Worm (Caenorhabditis elegans) whole organism, L1 larva: ENCODE results near the gene nspb-3.
"Not testable (repeated sequence)": the region's sequence is repeated elsewhere in the genome, so short reads cannot be mapped to it uniquely, and the experiment has no call there.

Experiments
- C04F5.9 ChIP-seq: sonication (generic microtip); optimal IDR thresholded peaks from 2 replicates; lab custom pipeline; 2016; ENCODE audit warnings: missing genetic modification characterization, missing compliant biosample characterization
- C16A3.4 ChIP-seq: fragments of 150-350 bp; optimal IDR thresholded peaks from 2 replicates; lab custom pipeline; 2014; ENCODE audit warnings: missing biosample characterization, missing genetic modification characterization
- F16B12.6 ChIP-seq: fragments of 150-350 bp; optimal IDR thresholded peaks from 2 replicates; lab custom pipeline; 2014; ENCODE audit warnings: missing biosample characterization, missing genetic modification characterization
- ceh-82 ChIP-seq, 3 experiments: fragments of 150-350 bp in 1 of 3; sonication (generic microtip) in 2 of 3; optimal IDR thresholded peaks; 2 replicates each; lab custom pipeline; 2014 to 2017; ENCODE audit warnings: missing biosample characterization in 3 of 3, missing genetic modification characterization in 3 of 3
- ces-1 ChIP-seq: fragments of 150-350 bp; optimal IDR thresholded peaks from 2 replicates; lab custom pipeline; 2014; ENCODE audit warnings: missing biosample characterization, missing genetic modification reagents, missing genetic modification characterization
- dpl-1 ChIP-seq, 3 experiments: fragments of 150-350 bp in 2 of 3; sonication (generic microtip) in 1 of 3; optimal IDR thresholded peaks; 2 replicates each; lab custom pipeline; 2014 to 2017; ENCODE audit warnings: missing biosample characterization in 3 of 3, missing genetic modification characterization in 3 of 3, missing genetic modification reagents in 3 of 3
- efl-1 ChIP-seq, 4 experiments: fragments of 150-350 bp; optimal IDR thresholded peaks in 3 of 4; peaks in 1 of 4; 1 replicate in 1 of 4; 2 replicates in 3 of 4; lab custom pipeline; 2014; ENCODE audit warnings: missing biosample characterization in 2 of 4, missing genetic modification characterization in 2 of 4, missing genetic modification reagents in 2 of 4
- egl-27 ChIP-seq, 2 experiments: fragments of 150-350 bp in 1 of 2; sonication (generic microtip); optimal IDR thresholded peaks; 3 replicates each; lab custom pipeline; 2017 to 2018; ENCODE audit warnings: missing biosample characterization in 2 of 2, missing genetic modification characterization in 2 of 2, missing genetic modification reagents in 2 of 2
- elt-2 ChIP-seq: sonication (generic microtip); optimal IDR thresholded peaks from 2 replicates; lab custom pipeline; 2016; ENCODE audit warnings: missing genetic modification characterization, mild to moderate bottlenecking, inconsistent platforms, missing compliant biosample characterization, missing genetic modification reagents
- elt-3 ChIP-seq, 6 experiments: fragments of 150-350 bp in 1 of 6; sonication (generic microtip); optimal IDR thresholded peaks; 2 replicates each; lab custom pipeline; 2017 to 2018; ENCODE audit warnings: missing biosample characterization in 6 of 6, missing genetic modification characterization in 6 of 6, inconsistent platforms in 1 of 6
- fkh-10 ChIP-seq: sonication (generic microtip); optimal IDR thresholded peaks from 2 replicates; lab custom pipeline; 2017; ENCODE audit warnings: missing biosample characterization, missing genetic modification reagents, missing genetic modification characterization
- fkh-8 ChIP-seq: sonication (generic microtip); optimal IDR thresholded peaks from 2 replicates; lab custom pipeline; 2016; ENCODE audit warnings: mild to moderate bottlenecking, missing genetic modification characterization, missing compliant biosample characterization
- fos-1 ChIP-seq: fragments of 150-350 bp; optimal IDR thresholded peaks from 2 replicates; lab custom pipeline; 2014; ENCODE audit warnings: missing biosample characterization, missing genetic modification characterization
- lin-35 ChIP-seq, 2 experiments: fragments of 150-350 bp; optimal IDR thresholded peaks; 2 replicates each; lab custom pipeline; 2014; ENCODE audit warnings: missing biosample characterization in 2 of 2, missing genetic modification characterization in 2 of 2, missing genetic modification reagents in 2 of 2
- lin-39 ChIP-seq: fragments of 150-350 bp; optimal IDR thresholded peaks from 2 replicates; lab custom pipeline; 2014; ENCODE audit warnings: missing biosample characterization, missing genetic modification reagents, missing genetic modification characterization
- nhr-11 ChIP-seq: fragments of 150-350 bp; optimal IDR thresholded peaks from 2 replicates; lab custom pipeline; 2014; ENCODE audit warnings: missing biosample characterization, missing genetic modification characterization
- nhr-20 ChIP-seq: sonication (generic microtip); optimal IDR thresholded peaks from 2 replicates; lab custom pipeline; 2016; ENCODE audit warnings: mild to moderate bottlenecking, missing genetic modification characterization, missing compliant biosample characterization
- nhr-237 ChIP-seq: fragments of 150-350 bp; optimal IDR thresholded peaks from 2 replicates; lab custom pipeline; 2014; ENCODE audit warnings: missing biosample characterization, missing genetic modification characterization
- nhr-71 ChIP-seq: sonication (generic microtip); optimal IDR thresholded peaks from 2 replicates; lab custom pipeline; 2016; ENCODE audit warnings: mild to moderate bottlenecking, missing genetic modification characterization, moderate library complexity, missing compliant biosample characterization
- nhr-90 ChIP-seq: sonication (generic microtip); optimal IDR thresholded peaks from 2 replicates; lab custom pipeline; 2016; ENCODE audit warnings: mild to moderate bottlenecking, missing genetic modification characterization, missing compliant biosample characterization; ENCODE audit not compliant: poor library complexity
- pag-3 ChIP-seq: sonication (generic microtip); optimal IDR thresholded peaks from 2 replicates; lab custom pipeline; 2017; ENCODE audit warnings: missing genetic modification characterization, mild to moderate bottlenecking, missing compliant biosample characterization, antibody characterized with exemption, borderline replicate concordance; ENCODE audit not compliant: insufficient read depth
- pqm-1 ChIP-seq: sonication (generic microtip); optimal IDR thresholded peaks from 3 replicates; lab custom pipeline; 2017; ENCODE audit warnings: missing biosample characterization, missing genetic modification characterization
- rnt-1 ChIP-seq: sonication (generic microtip); optimal IDR thresholded peaks from 2 replicates; lab custom pipeline; 2016; ENCODE audit warnings: mild to moderate bottlenecking, missing genetic modification characterization, moderate library complexity, missing compliant biosample characterization
- snu-23 ChIP-seq: sonication (generic microtip); optimal IDR thresholded peaks from 2 replicates; lab custom pipeline; 2016; ENCODE audit warnings: missing genetic modification characterization, missing compliant biosample characterization
- sup-37 ChIP-seq: fragments of 200-800 bp; sonication (Bioruptor generic); optimal IDR thresholded peaks from 2 replicates; lab custom pipeline; 2018; ENCODE audit warnings: mild to moderate bottlenecking, missing genetic modification characterization, missing compliant biosample characterization
- swsn-7 ChIP-seq: sonication (generic microtip); optimal IDR thresholded peaks from 2 replicates; lab custom pipeline; 2016; ENCODE audit warnings: missing genetic modification characterization, missing compliant biosample characterization
- unc-130 ChIP-seq: fragments of 150-350 bp; optimal IDR thresholded peaks from 2 replicates; lab custom pipeline; 2017; ENCODE audit warnings: missing biosample characterization, missing genetic modification characterization, inconsistent platforms
- unc-98 ChIP-seq: fragments of 200-800 bp; sonication (Bioruptor generic); IDR thresholded peaks from 2 replicates; pipeline ENCODE4 v1.3.6; 2022; ENCODE audit warnings: missing genetic modification characterization, missing compliant biosample characterization
- vab-15 ChIP-seq: sonication (generic microtip); optimal IDR thresholded peaks from 2 replicates; lab custom pipeline; 2017; ENCODE audit warnings: missing genotype, mild to moderate bottlenecking, missing genetic modification characterization, missing compliant biosample characterization
- zag-1 ChIP-seq: fragments of 150-350 bp; optimal IDR thresholded peaks from 2 replicates; lab custom pipeline; 2014; ENCODE audit warnings: missing biosample characterization, missing genetic modification characterization
- zip-4 ChIP-seq: fragments of 200-800 bp; sonication (Bioruptor generic); optimal IDR thresholded peaks from 2 replicates; lab custom pipeline; 2018; ENCODE audit warnings: mild to moderate bottlenecking, missing genetic modification characterization, moderate library complexity, missing compliant biosample characterization

nspb-3 gene

DNA sequence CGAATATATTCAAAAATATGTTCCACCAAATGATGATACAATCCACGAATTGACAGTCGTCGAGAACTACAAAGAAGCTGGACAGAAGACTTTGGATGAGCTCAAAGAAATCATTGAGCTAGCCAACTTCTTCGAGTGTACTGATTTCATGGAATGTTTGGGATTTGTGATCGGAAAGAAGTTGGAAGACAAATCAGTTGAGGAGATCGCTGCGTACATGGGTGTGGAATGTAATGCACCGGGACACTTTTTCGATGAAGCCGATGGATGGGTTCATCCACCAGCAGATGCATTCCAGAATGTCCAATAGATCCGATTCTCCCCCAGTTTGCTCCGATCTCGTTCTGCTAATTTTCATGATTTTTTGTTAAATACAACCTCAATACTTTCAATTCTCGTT lies 8.8 kb upstream of the nspb-3 start:
- TF ChIP-seq efl-1 (optimal IDR thresholded peaks at IDR 0.05; lab: Kevin White, UChicago) = no peak
- TF ChIP-seq efl-1 (GFP tag; optimal IDR thresholded peaks at IDR 0.05 in 1 of 2; lab: Kevin White, UChicago) = peak in 1 of 2 experiments; percentile 43
- no peak for TF ChIP-seq unc-130 (tag; lab: Kevin White, UChicago)

ce11 chrIV:6602376-6602775 lies 7.6 kb upstream of the nspb-3 start, which contains the start of gene F15B10.3:
F15B10.3 (plus strand) TSS chrIV:6602676.
- no peak for TF ChIP-seq F16B12.6 (tag; lab: Kevin White, UChicago)
- TF ChIP-seq nhr-237 (tag; lab: Kevin White, UChicago) = no peak
- TF ChIP-seq lin-39 (tag; lab: Kevin White, UChicago) = no peak
- no peak for TF ChIP-seq elt-2 (tag; lab: Kevin White, UChicago)
- TF ChIP-seq zip-4 (GFP tag; lab: Kevin White, UChicago) = no peak
- no peak for TF ChIP-seq nhr-71
- TF ChIP-seq ces-1 (GFP tag; lab: Kevin White, UChicago) = no peak
- TF ChIP-seq, all 84 proteins: peak for 0

DNA sequence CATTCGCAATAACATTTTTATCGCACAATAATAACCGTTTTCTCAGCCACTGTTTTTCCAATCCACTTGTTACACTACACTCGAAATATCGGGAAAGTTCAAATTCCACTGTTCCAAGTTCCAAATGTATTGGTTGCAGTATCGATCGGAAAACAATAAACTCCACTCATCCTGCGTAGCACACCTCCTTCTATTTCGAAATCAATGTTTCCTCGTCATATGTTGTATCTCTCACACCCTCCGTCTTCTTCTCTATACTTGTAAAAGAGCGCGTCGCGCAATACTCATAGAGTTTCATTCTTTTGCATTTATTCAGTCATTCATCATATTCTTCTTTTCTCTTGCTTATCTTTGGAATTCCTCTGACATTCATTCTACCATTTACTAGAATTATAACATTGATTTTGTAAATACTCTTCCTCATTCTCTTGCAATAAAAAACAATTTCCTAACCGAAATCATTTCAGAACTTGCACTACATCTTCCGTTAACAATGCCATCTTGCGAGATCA lies 6.5 kb upstream of the nspb-3 start, which contains the start of gene sup-36:
sup-36 (plus strand) TSS at position 462 of the 512 bp plus-strand sequence.
- TF ChIP-seq pag-3 = no peak
- TF ChIP-seq ceh-82 (tag; optimal IDR thresholded peaks at IDR 0.05; lab: Kevin White, UChicago) = peak in 1 of 3 experiments; percentile 18
- no peak for TF ChIP-seq nhr-90 (tag; lab: Kevin White, UChicago)
- no peak for TF ChIP-seq vab-15 (tag; lab: Kevin White, UChicago)
- no peak for TF ChIP-seq sup-37 (GFP tag; lab: Kevin White, UChicago)
- TF ChIP-seq dpl-1 (GFP tag; optimal IDR thresholded peaks at IDR 0.05; lab: Kevin White, UChicago) = peak in 1 of 3 experiments; percentile 1
- TF ChIP-seq nhr-71 = no peak
- TF ChIP-seq elt-3 (tag; optimal IDR thresholded peaks at IDR 0.05; lab: Kevin White, UChicago) = no peak
- no peak for TF ChIP-seq C16A3.4 (tag; lab: Kevin White, UChicago)
- TF ChIP-seq rnt-1 (tag; lab: Kevin White, UChicago) = peak; percentile 29
- TF ChIP-seq efl-1 (optimal IDR thresholded peaks at IDR 0.05; lab: Kevin White, UChicago) = peak; percentile 21 to 25
- TF ChIP-seq efl-1 (GFP tag; optimal IDR thresholded peaks at IDR 0.05 in 1 of 2; lab: Kevin White, UChicago) = peak; percentile 22 to 31
- TF ChIP-seq fos-1 (tag; lab: Kevin White, UChicago) = no peak
- no peak for TF ChIP-seq unc-98 (GFP tag; lab: Robert Waterston, UW)
- no peak for TF ChIP-seq egl-27 (tag; optimal IDR thresholded peaks at IDR 0.05; lab: Kevin White, UChicago)
- no peak for TF ChIP-seq C04F5.9
- no peak for TF ChIP-seq nhr-20 (tag; lab: Kevin White, UChicago)
- no peak for TF ChIP-seq swsn-7
- TF ChIP-seq snu-23 (GFP tag; lab: Kevin White, UChicago) = peak; percentile 28
- TF ChIP-seq lin-35 (GFP tag; optimal IDR thresholded peaks at IDR 0.05; lab: Kevin White, UChicago) = peak in 1 of 2 experiments; percentile 45
- TF ChIP-seq, all 84 proteins: peak for 6

DNA sequence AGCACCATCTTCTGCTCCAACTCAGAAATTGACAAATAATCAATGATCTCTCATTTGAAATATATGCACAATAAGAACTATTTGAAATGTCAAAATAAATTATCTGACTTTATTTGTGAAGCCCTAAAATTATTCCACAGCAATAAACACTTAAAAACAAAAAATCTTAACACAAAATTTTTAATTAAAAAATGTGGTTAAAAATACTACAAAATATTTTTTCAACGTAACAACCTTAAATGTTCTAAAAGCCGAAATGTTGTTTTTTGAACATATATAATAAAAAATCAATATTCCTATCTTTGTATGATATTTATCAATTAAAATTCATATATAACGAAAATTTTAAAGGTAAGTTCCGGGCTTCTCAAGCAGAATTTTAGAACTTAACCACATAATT lies 4.7 kb upstream of the nspb-3 start, which contains the start of gene F38A5.8:
F38A5.8 (plus strand) TSS at position 301 of the 400 bp plus-strand sequence.
- TF ChIP-seq rnt-1 (tag; lab: Kevin White, UChicago) (no peak), zag-1 (tag; lab: Kevin White, UChicago) (no peak), nhr-11 (tag; lab: Kevin White, UChicago) (no peak), fkh-10 (no peak)

DNA sequence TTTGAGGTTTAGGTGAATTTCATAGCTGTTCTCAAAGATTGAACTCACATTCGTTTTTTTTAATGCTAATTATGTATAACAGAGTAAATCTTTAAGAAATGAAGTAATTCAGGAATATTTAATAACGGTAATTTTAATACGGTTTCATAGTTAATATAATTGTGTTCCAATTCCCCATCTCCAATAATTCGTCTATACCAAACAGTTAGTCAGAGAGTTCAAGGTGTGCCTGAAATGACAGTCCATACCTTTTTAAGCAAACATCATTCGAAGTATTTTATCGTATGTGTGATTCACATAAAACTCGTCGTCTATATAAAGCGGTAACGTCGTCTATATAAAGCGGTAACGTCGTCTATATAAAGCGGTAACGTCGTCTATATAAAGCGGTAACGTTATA lies 4.0 kb upstream of the nspb-3 start, which contains the start of gene nspb-5:
nspb-5 (plus strand) TSS at position 301 of the 400 bp plus-strand sequence.
- TF ChIP-seq nhr-237, fkh-8, pqm-1 (tag; lab: Kevin White, UChicago): not testable (repeated sequence)
